Fruit fly (Drosophila melanogaster) whole organism, prepupa: ENCODE data around the gene CG12517.

Experiments used
- Blimp-1 ChIP-seq: fragments of 200-800 bp; sonication (Bioruptor generic); optimal IDR thresholded peaks from 3 replicates; lab custom pipeline; 2017; ENCODE audit warnings: missing biosample characterization, missing genetic modification characterization, mild to moderate bottlenecking, moderate library complexity, missing genetic modification reagents
- CG10669 ChIP-seq: fragments of 200-800 bp; sonication (Bioruptor generic); optimal IDR thresholded peaks from 3 replicates; lab custom pipeline; 2018; ENCODE audit warnings: missing biosample characterization, mild to moderate bottlenecking, missing genetic modification characterization, moderate library complexity
- CG11294 ChIP-seq: fragments of 200-800 bp; sonication (Bioruptor generic); IDR thresholded peaks from 2 replicates; pipeline ENCODE4 v1.3.6; 2022; ENCODE audit warnings: missing biosample characterization, missing genetic modification characterization
- CG11762 ChIP-seq: fragments of 200-800 bp; sonication (Bioruptor generic); optimal IDR thresholded peaks from 3 replicates; lab custom pipeline; 2016; ENCODE audit warnings: missing biosample characterization, missing genetic modification characterization; ENCODE audit not compliant: insufficient read depth
- CG11902 ChIP-seq: fragments of 200-800 bp; sonication (Bioruptor generic); optimal IDR thresholded peaks from 3 replicates; lab custom pipeline; 2016; ENCODE audit warnings: missing biosample characterization, missing genetic modification characterization
- CG15336 ChIP-seq: fragments of 200-800 bp; sonication (Bioruptor generic); IDR thresholded peaks from 2 replicates; pipeline ENCODE4 v1.3.6; 2022; ENCODE audit warnings: missing biosample characterization, missing genetic modification characterization
- CG1621 ChIP-seq: fragments of 200-800 bp; sonication (Bioruptor generic); optimal IDR thresholded peaks from 3 replicates; lab custom pipeline; 2018; ENCODE audit warnings: missing biosample characterization, mild to moderate bottlenecking, missing genetic modification characterization
- CG3032 ChIP-seq: fragments of 200-800 bp; optimal IDR thresholded peaks from 2 replicates; lab custom pipeline; 2019; ENCODE audit warnings: missing biosample characterization, mild to moderate bottlenecking, missing genetic modification characterization, moderate library complexity
- CG31627 ChIP-seq: fragments of 200-800 bp; sonication (Bioruptor generic); optimal IDR thresholded peaks from 3 replicates; lab custom pipeline; 2016; ENCODE audit warnings: missing biosample characterization, missing genetic modification characterization
- CG32006 ChIP-seq: fragments of 200-800 bp; sonication (Bioruptor generic); optimal IDR thresholded peaks from 3 replicates; lab custom pipeline; 2017; ENCODE audit warnings: missing biosample characterization, mild to moderate bottlenecking, missing genetic modification characterization
- CG34406 ChIP-seq: fragments of 200-800 bp; sonication (Bioruptor generic); optimal IDR thresholded peaks from 3 replicates; lab custom pipeline; 2016; ENCODE audit warnings: missing biosample characterization, missing genetic modification characterization
- CG3919 ChIP-seq: fragments of 200-800 bp; sonication (Bioruptor generic); optimal IDR thresholded peaks from 3 replicates; lab custom pipeline; 2016; ENCODE audit warnings: missing biosample characterization, missing genetic modification characterization
- CG4318 ChIP-seq: fragments of 200-800 bp; sonication (Bioruptor generic); optimal IDR thresholded peaks from 3 replicates; lab custom pipeline; 2017; ENCODE audit warnings: missing biosample characterization, mild to moderate bottlenecking, missing genetic modification characterization
- CG6163 ChIP-seq: fragments of 200-800 bp; sonication (Bioruptor generic); IDR thresholded peaks from 3 replicates; pipeline ENCODE4 v1.3.6; 2022; ENCODE audit warnings: missing biosample characterization, missing genetic modification characterization
- CG6276 ChIP-seq: fragments of 200-800 bp; sonication (Bioruptor generic); optimal IDR thresholded peaks from 2 replicates; lab custom pipeline; 2017; ENCODE audit warnings: missing biosample characterization, mild to moderate bottlenecking, missing genetic modification characterization
- CG6808 ChIP-seq: fragments of 200-800 bp; sonication (Bioruptor generic); optimal IDR thresholded peaks from 3 replicates; lab custom pipeline; 2017; ENCODE audit warnings: missing biosample characterization, missing genetic modification characterization, mild to moderate bottlenecking, moderate library complexity, missing genetic modification reagents
- CG6854 ChIP-seq: fragments of 200-800 bp; sonication (Bioruptor generic); optimal IDR thresholded peaks from 2 replicates; lab custom pipeline; 2017; ENCODE audit warnings: missing biosample characterization, mild to moderate bottlenecking, missing genetic modification characterization
- CG7368 ChIP-seq: fragments of 200-800 bp; sonication (Bioruptor generic); optimal IDR thresholded peaks from 3 replicates; lab custom pipeline; 2016; ENCODE audit warnings: missing biosample characterization, missing genetic modification characterization
- CG8119 ChIP-seq: fragments of 200-800 bp; sonication (Bioruptor generic); IDR thresholded peaks from 3 replicates; pipeline ENCODE4 v1.3.6; 2022; ENCODE audit warnings: missing biosample characterization, missing genetic modification characterization
- CG8319 ChIP-seq: fragments of 200-800 bp; sonication (Bioruptor generic); optimal IDR thresholded peaks from 3 replicates; lab custom pipeline; 2016; ENCODE audit warnings: missing biosample characterization, missing genetic modification characterization
- CG8632 ChIP-seq: fragments of 200-800 bp; sonication (Bioruptor generic); optimal IDR thresholded peaks from 3 replicates; lab custom pipeline; 2016; ENCODE audit warnings: missing biosample characterization, missing genetic modification characterization
- CG9139 ChIP-seq: fragments of 200-800 bp; sonication (Bioruptor generic); optimal IDR thresholded peaks from 3 replicates; lab custom pipeline; 2017; ENCODE audit warnings: missing biosample characterization, mild to moderate bottlenecking, missing genetic modification characterization
- Eip75B ChIP-seq: fragments of 200-800 bp; sonication (Bioruptor generic); optimal IDR thresholded peaks from 3 replicates; lab custom pipeline; 2016; ENCODE audit warnings: missing biosample characterization, missing genetic modification characterization
- Eip78C ChIP-seq: fragments of 200-800 bp; sonication (Bioruptor generic); peaks from one replicate; lab custom pipeline; 2016; ENCODE audit warnings: missing biosample characterization, missing genetic modification characterization
- Eip93F ChIP-seq: fragments of 200-800 bp; sonication (Bioruptor generic); optimal IDR thresholded peaks from 2 replicates; lab custom pipeline; 2016; ENCODE audit warnings: missing biosample characterization, mild to moderate bottlenecking, missing genetic modification characterization
- Ets21C ChIP-seq: fragments of 200-800 bp; sonication (Bioruptor generic); optimal IDR thresholded peaks from 3 replicates; lab custom pipeline; 2016; ENCODE audit warnings: missing biosample characterization, missing genetic modification characterization
- Gug ChIP-seq: fragments of 200-800 bp; sonication (Bioruptor generic); IDR thresholded peaks from 2 replicates; pipeline ENCODE4 v1.3.6; 2022; ENCODE audit warnings: missing biosample characterization, missing genetic modification characterization
- Hr39 ChIP-seq: fragments of 200-800 bp; sonication (Bioruptor generic); optimal IDR thresholded peaks from 2 replicates; lab custom pipeline; 2016; ENCODE audit warnings: missing biosample characterization, missing genetic modification characterization
- Lpt ChIP-seq: fragments of 200-800 bp; sonication (Bioruptor generic); optimal IDR thresholded peaks from 3 replicates; lab custom pipeline; 2016; ENCODE audit warnings: missing biosample characterization, missing genetic modification characterization
- OdsH ChIP-seq: fragments of 200-800 bp; sonication (Bioruptor generic); optimal IDR thresholded peaks from 3 replicates; lab custom pipeline; 2016; ENCODE audit warnings: missing biosample characterization, missing genetic modification characterization
- Smox ChIP-seq: fragments of 200-800 bp; sonication (Bioruptor generic); optimal IDR thresholded peaks from 3 replicates; lab custom pipeline; 2016; ENCODE audit warnings: missing biosample characterization, missing genetic modification characterization
- Sox14 ChIP-seq: fragments of 200-800 bp; sonication (Bioruptor generic); optimal IDR thresholded peaks from 3 replicates; lab custom pipeline; 2016; ENCODE audit warnings: missing biosample characterization, missing genetic modification characterization
- Sox15 ChIP-seq: fragments of 200-800 bp; sonication (Bioruptor generic); optimal IDR thresholded peaks from 3 replicates; lab custom pipeline; 2016; ENCODE audit warnings: missing biosample characterization, missing genetic modification characterization
- acj6 ChIP-seq: fragments of 200-800 bp; sonication (Bioruptor generic); optimal IDR thresholded peaks from 3 replicates; lab custom pipeline; 2016; ENCODE audit warnings: missing biosample characterization, missing genetic modification characterization
- cyc ChIP-seq: fragments of 200-800 bp; sonication (Bioruptor generic); optimal IDR thresholded peaks from 3 replicates; lab custom pipeline; 2016; ENCODE audit warnings: missing biosample characterization, missing genetic modification characterization
- dac ChIP-seq: fragments of 200-800 bp; sonication (Bioruptor generic); optimal IDR thresholded peaks from 2 replicates; lab custom pipeline; 2017; ENCODE audit warnings: missing biosample characterization, mild to moderate bottlenecking, missing genetic modification characterization
- esn ChIP-seq: fragments of 200-800 bp; sonication (Bioruptor generic); optimal IDR thresholded peaks from 2 replicates; lab custom pipeline; 2016; ENCODE audit warnings: missing biosample characterization, mild to moderate bottlenecking, missing genetic modification characterization, moderate library complexity
- fd59A ChIP-seq: fragments of 200-800 bp; sonication (Bioruptor generic); optimal IDR thresholded peaks from 2 replicates; lab custom pipeline; 2017; ENCODE audit warnings: missing biosample characterization, mild to moderate bottlenecking, missing genetic modification characterization, missing genetic modification reagents
- fkh ChIP-seq: fragments of 200-800 bp; sonication (Bioruptor generic); optimal IDR thresholded peaks from 3 replicates; lab custom pipeline; 2017; ENCODE audit warnings: missing biosample characterization, mild to moderate bottlenecking, missing genetic modification characterization, moderate library complexity
- net ChIP-seq: fragments of 200-800 bp; sonication (Bioruptor generic); optimal IDR thresholded peaks from 3 replicates; lab custom pipeline; 2016; ENCODE audit warnings: missing biosample characterization, missing genetic modification characterization
- pdm3 ChIP-seq: fragments of 200-800 bp; sonication (Bioruptor generic); optimal IDR thresholded peaks from 3 replicates; lab custom pipeline; 2016; ENCODE audit warnings: missing biosample characterization, missing genetic modification characterization
- ss ChIP-seq, 2 experiments: fragments of 200-800 bp; sonication (Bioruptor generic); optimal IDR thresholded peaks; 2 replicates in 1 of 2; 3 replicates in 1 of 2; lab custom pipeline; 2017 to 2018; ENCODE audit warnings: mild to moderate bottlenecking in 2 of 2, missing biosample characterization in 2 of 2, missing genetic modification characterization in 2 of 2, moderate library complexity in 1 of 2
- topi ChIP-seq: fragments of 200-800 bp; sonication (Bioruptor generic); optimal IDR thresholded peaks from 3 replicates; lab custom pipeline; 2016; ENCODE audit warnings: missing biosample characterization, missing genetic modification characterization
- vri ChIP-seq: fragments of 200-800 bp; sonication (Bioruptor generic); optimal IDR thresholded peaks from 3 replicates; lab custom pipeline; 2016; ENCODE audit warnings: missing biosample characterization, mild to moderate bottlenecking, missing genetic modification characterization

CG12517 gene

dm6 chr2L:10856328-10856942 lies 13.5 kb upstream of the CG12517 start, which contains the start of gene Dnz1 (continued):
- TF ChIP-seq fd59A (GFP tag; lab: Kevin White, UChicago) (no peak), CG6808 (GFP tag; lab: Kevin White, UChicago) (no peak), CG34406 (GFP tag; lab: Kevin White, UChicago) (peak; percentile 42), dac (GFP tag; lab: Kevin White, UChicago) (no peak), CG6854 (GFP tag; lab: Kevin White, UChicago) (no peak), CG32006 (GFP tag; lab: Kevin White, UChicago) (peak; percentile 53), CG7368 (GFP tag; lab: Kevin White, UChicago) (peak; percentile 8), CG31627 (GFP tag; lab: Kevin White, UChicago) (peak; percentile 56), CG3032 (tag; lab: Kevin White, UChicago) (peak; percentile 61), Blimp-1 (GFP tag; lab: Kevin White, UChicago) (no peak), CG8319 (GFP tag; lab: Kevin White, UChicago) (no peak), CG4318 (GFP tag; lab: Kevin White, UChicago) (no peak), Sox15 (GFP tag; lab: Kevin White, UChicago) (peak; percentile 5), CG11762 (GFP tag; lab: Kevin White, UChicago) (no peak), Eip75B (GFP tag; lab: Kevin White, UChicago) (peak; percentile 33), Sox14 (GFP tag; lab: Kevin White, UChicago) (peak; percentile 42), Ets21C (peak; percentile 33), fkh (GFP tag; lab: Kevin White, UChicago) (peak; percentile 57), esn (GFP tag; lab: Kevin White, UChicago) (peak; percentile 48), Hr39 (GFP tag; lab: Kevin White, UChicago) (peak; percentile 57), ss (GFP tag; optimal IDR thresholded peaks at IDR 0.05; lab: Kevin White, UChicago) (no peak), net (GFP tag; lab: Kevin White, UChicago) (peak; percentile 50), acj6 (GFP tag; lab: Kevin White, UChicago) (peak; percentile 48), OdsH (GFP tag; lab: Kevin White, UChicago) (peak; percentile 49), CG15336 (GFP tag; lab: Robert Waterston, UW) (peak; percentile 29; the same call in 1 of the 2 replicates), CG10669 (peak; percentile 2), CG6163 (GFP tag; lab: Robert Waterston, UW) (no peak), vri (GFP tag; lab: Kevin White, UChicago) (no peak), Gug (GFP tag; lab: Robert Waterston, UW) (no peak), Eip78C (peak; percentile 65), Smox (GFP tag; lab: Kevin White, UChicago) (peak; percentile 54), topi (GFP tag; lab: Kevin White, UChicago) (no peak), CG8632 (GFP tag; lab: Kevin White, UChicago) (peak; percentile 15), CG9139 (no peak), CG6276 (GFP tag; lab: Kevin White, UChicago) (no peak)
- TF ChIP-seq, all 60 proteins: peak for 39

- TF ChIP-seq CG9139 (no peak), Eip93F (GFP tag; lab: Kevin White, UChicago) (no peak), CG8119 (GFP tag; lab: Robert Waterston, UW) (peak; percentile 48; the same call in 1 of the 3 replicates), Eip78C (peak; percentile 60), Eip75B (GFP tag; lab: Kevin White, UChicago) (no peak), CG4318 (GFP tag; lab: Kevin White, UChicago) (no peak), CG11294 (GFP tag; lab: Robert Waterston, UW) (no peak), acj6 (GFP tag; lab: Kevin White, UChicago) (peak; percentile 63), CG32006 (GFP tag; lab: Kevin White, UChicago) (peak; percentile 57), fd59A (GFP tag; lab: Kevin White, UChicago) (no peak), CG8632 (GFP tag; lab: Kevin White, UChicago) (peak; percentile 41), CG3919 (GFP tag; lab: Kevin White, UChicago) (no peak), ss (GFP tag; optimal IDR thresholded peaks at IDR 0.05; lab: Kevin White, UChicago) (peak in 1 of 2 experiments; percentile 24), Blimp-1 (GFP tag; lab: Kevin White, UChicago) (no peak), fkh (GFP tag; lab: Kevin White, UChicago) (no peak), CG8319 (GFP tag; lab: Kevin White, UChicago) (no peak), CG1621 (tag; lab: Kevin White, UChicago) (no peak), cyc (GFP tag; lab: Kevin White, UChicago) (no peak), CG6163 (GFP tag; lab: Robert Waterston, UW) (no peak), Lpt (GFP tag; lab: Kevin White, UChicago) (no peak), Sox15 (GFP tag; lab: Kevin White, UChicago) (no peak), CG34406 (GFP tag; lab: Kevin White, UChicago) (peak; percentile 63), CG11902 (GFP tag; lab: Kevin White, UChicago) (no peak), pdm3 (GFP tag; lab: Kevin White, UChicago) (peak; percentile 37), net (GFP tag; lab: Kevin White, UChicago) (peak; percentile 32)
Measured at dm6 chr2L:10858064-10859047, 11.6 kb upstream of the CG12517 start, which contains the start of the genes aurB and Stam. aurB (minus strand) TSS chr2L:10858094. Stam (plus strand) TSS chr2L:10858536.
